Fruit fly (Drosophila melanogaster): ENCODE results near the gene Acsx2.

Gene Acsx2

dm6 chr3R:19807148-19807547 lies 28.6 kb downstream of the Acsx2 start:
- TF ChIP-seq CG33017 (tag; optimal IDR thresholded peaks at IDR 0.05): no peak
- TF ChIP-seq Mnt (GFP tag; optimal IDR thresholded peaks at IDR 0.05): no peak
- TF ChIP-seq CG5204 (GFP tag; optimal IDR thresholded peaks at IDR 0.05): no peak
- TF ChIP-seq CG14711 (tag; optimal IDR thresholded peaks at IDR 0.05): no peak
- no peak for TF ChIP-seq ovo (GFP tag; optimal IDR thresholded peaks at IDR 0.05)
- TF ChIP-seq Hr96 (GFP tag; optimal IDR thresholded peaks at IDR 0.05): no peak

dm6 chr3R:19807745-19808429 lies 29.3 kb downstream of the Acsx2 start:
- no peak for TF ChIP-seq Mnt (GFP tag; optimal IDR thresholded peaks at IDR 0.05)
- no peak for TF ChIP-seq ovo (GFP tag; optimal IDR thresholded peaks at IDR 0.05)
- TF ChIP-seq tj (GFP tag; optimal IDR thresholded peaks at IDR 0.05): peak; percentile 65

DNA sequence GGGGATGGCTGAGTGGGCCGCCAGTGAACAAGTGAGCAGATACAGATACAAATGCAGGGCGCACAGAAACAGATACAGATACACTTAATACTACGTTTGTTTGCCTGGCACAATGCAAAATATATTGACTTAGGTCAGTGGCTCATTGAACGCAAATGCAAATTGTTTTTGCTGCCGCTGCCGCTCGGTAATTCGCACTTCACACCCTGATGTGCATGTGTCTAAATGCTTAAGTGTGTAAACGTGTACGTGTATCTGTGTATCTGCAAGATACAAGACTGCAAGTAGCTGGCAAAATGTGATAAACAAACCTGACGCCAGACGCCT lies 29.8 kb downstream of the Acsx2 start:
- TF ChIP-seq Clk (GFP tag; optimal IDR thresholded peaks at IDR 0.05) (no peak), cic (GFP tag; optimal IDR thresholded peaks at IDR 0.05) (peak; percentile 52)

- no peak for TF ChIP-seq cnc (optimal IDR thresholded peaks at IDR 0.05)
- no peak for TF ChIP-seq CG12768 (GFP tag; optimal IDR thresholded peaks at IDR 0.05)
- no peak for TF ChIP-seq CG14711 (tag; optimal IDR thresholded peaks at IDR 0.05)
- no peak for TF ChIP-seq pad (GFP tag; optimal IDR thresholded peaks at IDR 0.05)
- TF ChIP-seq Hr96 (GFP tag; optimal IDR thresholded peaks at IDR 0.05): no peak
- TF ChIP-seq kay (GFP tag; ENCODE audit: borderline replicate concordance): no peak
- TF ChIP-seq toe (GFP tag; optimal IDR thresholded peaks at IDR 0.05): no peak
- TF ChIP-seq tj (GFP tag; optimal IDR thresholded peaks at IDR 0.05): no peak
- no peak for TF ChIP-seq cic (GFP tag; optimal IDR thresholded peaks at IDR 0.05)
- no peak for TF ChIP-seq Clk (GFP tag; optimal IDR thresholded peaks at IDR 0.05)
These were observed 33.0 kb downstream of the Acsx2 start for dm6 chr3R:19811510-19811909.

dm6 chr3R:19812472-19812871 lies 33.9 kb downstream of the Acsx2 start:
- TF ChIP-seq cnc (optimal IDR thresholded peaks at IDR 0.05) (no peak), CG7045 (GFP tag; optimal IDR thresholded peaks at IDR 0.05) (no peak), Crg-1 (GFP tag; optimal IDR thresholded peaks at IDR 0.05) (no peak), CG1620 (GFP tag; optimal IDR thresholded peaks at IDR 0.05) (no peak)

DNA sequence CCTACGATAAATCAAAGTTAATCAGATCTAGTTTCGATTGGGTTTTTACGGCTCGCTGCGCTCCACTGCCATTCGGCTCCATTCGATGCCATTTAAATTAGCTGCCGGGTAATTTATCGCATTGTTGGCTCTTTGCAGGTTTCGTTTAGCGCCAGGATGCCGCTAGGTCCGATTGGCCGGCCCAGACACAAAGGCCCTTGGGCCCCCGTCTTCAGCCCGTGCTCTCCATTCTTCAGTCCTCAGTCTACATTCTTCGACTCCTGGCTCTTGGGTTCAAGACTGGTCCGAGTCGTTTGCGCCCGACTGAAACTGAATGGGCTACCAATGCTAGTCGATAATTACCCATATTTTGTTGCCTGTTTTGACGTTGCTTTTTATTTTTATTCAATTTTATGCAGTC lies 34.7 kb downstream of the Acsx2 start:
- TF ChIP-seq tj (GFP tag; optimal IDR thresholded peaks at IDR 0.05) (no peak), bab1 (GFP tag; optimal IDR thresholded peaks at IDR 0.05) (no peak), CG7101 (tag; optimal IDR thresholded peaks at IDR 0.05) (no peak), Clk (GFP tag; optimal IDR thresholded peaks at IDR 0.05) (no peak), CG33017 (tag; optimal IDR thresholded peaks at IDR 0.05) (no peak), CG12768 (GFP tag; optimal IDR thresholded peaks at IDR 0.05) (no peak), kay (GFP tag; ENCODE audit: borderline replicate concordance) (no peak), pad (GFP tag; optimal IDR thresholded peaks at IDR 0.05) (no peak), Crg-1 (GFP tag; optimal IDR thresholded peaks at IDR 0.05) (no peak), toe (GFP tag; optimal IDR thresholded peaks at IDR 0.05) (no peak), CG7045 (GFP tag; optimal IDR thresholded peaks at IDR 0.05) (no peak), ovo (GFP tag; optimal IDR thresholded peaks at IDR 0.05) (no peak), CG11617 (GFP tag; optimal IDR thresholded peaks at IDR 0.05) (no peak), Mnt (GFP tag; optimal IDR thresholded peaks at IDR 0.05) (no peak), CG14711 (tag; optimal IDR thresholded peaks at IDR 0.05) (no peak), cnc (optimal IDR thresholded peaks at IDR 0.05) (no peak), CG5204 (GFP tag; optimal IDR thresholded peaks at IDR 0.05) (no peak), CG1620 (GFP tag; optimal IDR thresholded peaks at IDR 0.05) (no peak)

- TF ChIP-seq toe (GFP tag; optimal IDR thresholded peaks at IDR 0.05) (no peak), ovo (GFP tag; optimal IDR thresholded peaks at IDR 0.05) (no peak), CG33017 (tag; optimal IDR thresholded peaks at IDR 0.05) (no peak), cic (GFP tag; optimal IDR thresholded peaks at IDR 0.05) (no peak), CG7101 (tag; optimal IDR thresholded peaks at IDR 0.05) (no peak), Clk (GFP tag; optimal IDR thresholded peaks at IDR 0.05) (no peak), CG5204 (GFP tag; optimal IDR thresholded peaks at IDR 0.05) (no peak), tj (GFP tag; optimal IDR thresholded peaks at IDR 0.05) (no peak), Hr96 (GFP tag; optimal IDR thresholded peaks at IDR 0.05) (no peak), CG14711 (tag; optimal IDR thresholded peaks at IDR 0.05) (no peak)
These were observed 38.2 kb downstream of the Acsx2 start for dm6 chr3R:19816758-19817157.

DNA sequence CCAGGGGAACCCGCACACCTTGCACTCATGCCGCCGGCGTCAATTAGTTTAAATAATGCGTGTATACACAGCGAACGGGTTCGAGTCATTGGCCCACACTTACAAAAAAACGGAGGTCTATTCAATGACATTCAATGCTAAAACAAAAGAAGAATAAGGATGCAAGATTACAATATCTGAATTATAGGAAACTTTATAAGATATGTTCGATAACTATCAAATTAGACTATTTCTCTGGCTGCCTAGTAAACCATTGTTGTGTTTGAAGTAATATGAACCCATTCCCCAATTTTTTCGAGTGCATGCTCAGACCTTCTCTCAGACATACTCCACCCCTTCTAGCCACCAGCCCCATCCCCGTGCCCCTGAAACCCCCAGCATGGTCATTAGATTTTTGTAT lies 42.4 kb downstream of the Acsx2 start:
- no peak for TF ChIP-seq kay (GFP tag; ENCODE audit: borderline replicate concordance)
- no peak for TF ChIP-seq CG12768 (GFP tag; optimal IDR thresholded peaks at IDR 0.05)
- no peak for TF ChIP-seq cnc (optimal IDR thresholded peaks at IDR 0.05)
- TF ChIP-seq Clk (GFP tag; optimal IDR thresholded peaks at IDR 0.05): no peak
- TF ChIP-seq ovo (GFP tag; optimal IDR thresholded peaks at IDR 0.05): no peak
- TF ChIP-seq pad (GFP tag; optimal IDR thresholded peaks at IDR 0.05): no peak
- TF ChIP-seq toe (GFP tag; optimal IDR thresholded peaks at IDR 0.05): no peak
- no peak for TF ChIP-seq CG14711 (tag; optimal IDR thresholded peaks at IDR 0.05)
- TF ChIP-seq CG33017 (tag; optimal IDR thresholded peaks at IDR 0.05): no peak
- TF ChIP-seq CG7045 (GFP tag; optimal IDR thresholded peaks at IDR 0.05): no peak
- no peak for TF ChIP-seq tj (GFP tag; optimal IDR thresholded peaks at IDR 0.05)
- TF ChIP-seq Mnt (GFP tag; optimal IDR thresholded peaks at IDR 0.05): no peak

Data from whole organism, adult.